Fruit fly (Drosophila melanogaster): ENCODE data around the gene Gprk2.

dm6 chr3R:31482117-31482516, 77.1 kb downstream of the Gprk2 start:
- no peak for TF ChIP-seq CG8478 (optimal IDR thresholded peaks at IDR 0.05)
- TF ChIP-seq CTCF (optimal IDR thresholded peaks at IDR 0.05) = no peak
